Worm (Caenorhabditis elegans) whole organism, young adult: ENCODE data around the gene uso-1.
A peak's percentile ranks its signal among the peaks of the same experiment; 100 is the strongest.

Experiments used
- B0019.2 ChIP-seq: fragments of 200-800 bp; sonication (Bioruptor generic); conservative IDR thresholded peaks from 2 replicates; pipeline ENCODE4 v1.3.6; 2022; ENCODE audit warnings: missing genetic modification reagents, missing genetic modification characterization, missing compliant biosample characterization
- F33H1.4 ChIP-seq: fragments of 200-800 bp; sonication (Bioruptor generic); IDR thresholded peaks from 2 replicates; pipeline ENCODE4 v1.3.6; 2022; ENCODE audit warnings: missing genetic modification reagents, missing genetic modification characterization, missing compliant biosample characterization
- F37B4.10 ChIP-seq: fragments of 200-800 bp; sonication (Bioruptor generic); IDR thresholded peaks from 2 replicates; pipeline ENCODE4 v1.3.6; 2022; ENCODE audit warnings: missing genetic modification characterization, missing compliant biosample characterization
- K11D2.4 ChIP-seq: fragments of 200-800 bp; sonication (Bioruptor generic); IDR thresholded peaks from 2 replicates; pipeline ENCODE4 v1.3.6; 2022; ENCODE audit warnings: missing genetic modification reagents, missing genetic modification characterization, missing compliant biosample characterization
- K12H6.12 ChIP-seq: fragments of 200-800 bp; sonication (Bioruptor generic); optimal IDR thresholded peaks from 2 replicates; lab custom pipeline; 2018; ENCODE audit warnings: mild to moderate bottlenecking, missing genetic modification characterization, missing compliant biosample characterization
- T07F8.4 ChIP-seq: sonication (generic microtip); optimal IDR thresholded peaks from 2 replicates; lab custom pipeline; 2016; ENCODE audit warnings: mild to moderate bottlenecking, missing genetic modification characterization, moderate library complexity, missing compliant biosample characterization
- Y53G8AR.9 ChIP-seq: fragments of 200-800 bp; sonication (Bioruptor generic); conservative IDR thresholded peaks from 2 replicates; pipeline ENCODE4 v1.3.6; 2022; ENCODE audit warnings: missing genetic modification reagents, missing genetic modification characterization, missing compliant biosample characterization
- Y56A3A.18 ChIP-seq: fragments of 200-800 bp; sonication (Bioruptor generic); IDR thresholded peaks from 2 replicates; pipeline ENCODE4 v1.3.6; 2022; ENCODE audit warnings: missing genetic modification reagents, missing genetic modification characterization, missing compliant biosample characterization
- ama-1 ChIP-seq, 3 experiments: fragments of 150-350 bp in 1 of 3; sonication (generic microtip) in 2 of 3; optimal IDR thresholded peaks; 2 replicates each; lab custom pipeline; 2014 to 2018; ENCODE audit warnings: missing biosample characterization in 2 of 3, missing genetic modification characterization in 2 of 3, missing genetic modification reagents in 2 of 3
- bed-1 ChIP-seq: fragments of 200-800 bp; sonication (Bioruptor generic); IDR thresholded peaks from 2 replicates; pipeline ENCODE4 v1.3.6; 2022; ENCODE audit warnings: missing genetic modification reagents, missing genetic modification characterization, missing compliant biosample characterization
- ccch-3 ChIP-seq: fragments of 200-800 bp; sonication (Bioruptor generic); optimal IDR thresholded peaks from 2 replicates; lab custom pipeline; 2018; ENCODE audit warnings: mild to moderate bottlenecking, missing genetic modification characterization, missing compliant biosample characterization
- ceh-58 ChIP-seq: fragments of 200-800 bp; sonication (Bioruptor generic); IDR thresholded peaks from 2 replicates; pipeline ENCODE4 v1.3.6; 2022; ENCODE audit warnings: missing genetic modification characterization, missing compliant biosample characterization
- ceh-79 ChIP-seq: sonication (generic microtip); optimal IDR thresholded peaks from 2 replicates; lab custom pipeline; 2017; ENCODE audit warnings: mild to moderate bottlenecking, missing genetic modification characterization, missing compliant biosample characterization
- ceh-91 ChIP-seq: fragments of 200-800 bp; sonication (Bioruptor generic); IDR thresholded peaks from 2 replicates; pipeline ENCODE4 v1.3.6; 2022; ENCODE audit warnings: missing genetic modification reagents, missing genetic modification characterization, missing compliant biosample characterization
- chd-7 ChIP-seq: sonication (generic microtip); optimal IDR thresholded peaks from 2 replicates; lab custom pipeline; 2016; ENCODE audit warnings: mild to moderate bottlenecking, missing genetic modification characterization, moderate library complexity, missing compliant biosample characterization
- dpl-1 ChIP-seq: fragments of 150-350 bp; optimal IDR thresholded peaks from 2 replicates; lab custom pipeline; 2014; ENCODE audit warnings: missing biosample characterization, missing genetic modification reagents, missing genetic modification characterization
- efl-1 ChIP-seq: fragments of 150-350 bp; optimal IDR thresholded peaks from 2 replicates; lab custom pipeline; 2014; ENCODE audit warnings: missing biosample characterization, missing genetic modification reagents, missing genetic modification characterization
- egl-44 ChIP-seq: fragments of 200-800 bp; sonication (Bioruptor generic); IDR thresholded peaks from 2 replicates; pipeline ENCODE4 v1.3.6; 2022; ENCODE audit warnings: missing genetic modification reagents, missing genetic modification characterization, missing compliant biosample characterization
- ets-4 ChIP-seq: fragments of 200-800 bp; sonication (Bioruptor generic); optimal IDR thresholded peaks from 2 replicates; lab custom pipeline; 2018; ENCODE audit warnings: mild to moderate bottlenecking, missing genetic modification characterization, missing compliant biosample characterization
- hlh-12 ChIP-seq: sonication (generic microtip); optimal IDR thresholded peaks from 2 replicates; lab custom pipeline; 2016; ENCODE audit warnings: missing genetic modification characterization, missing compliant biosample characterization
- hmg-1.2 ChIP-seq: fragments of 200-800 bp; sonication (Bioruptor generic); IDR thresholded peaks from 2 replicates; pipeline ENCODE4 v1.3.6; 2022; ENCODE audit warnings: missing genetic modification reagents, missing genetic modification characterization, missing compliant biosample characterization
- hsf-1 ChIP-seq: fragments of 200-800 bp; sonication (Bioruptor generic); IDR thresholded peaks from 2 replicates; pipeline ENCODE4 v1.3.6; 2022; ENCODE audit warnings: missing genetic modification reagents, missing genetic modification characterization, missing compliant biosample characterization
- lag-1 ChIP-seq: fragments of 200-800 bp; sonication (Bioruptor generic); IDR thresholded peaks from 2 replicates; pipeline ENCODE4 v1.3.6; 2022; ENCODE audit warnings: missing genetic modification reagents, missing genetic modification characterization, missing compliant biosample characterization
- let-607 ChIP-seq, 2 experiments: fragments of 200-800 bp in 1 of 2; sonication (Bioruptor generic) in 1 of 2; sonication (generic microtip) in 1 of 2; optimal IDR thresholded peaks; 2 replicates each; lab custom pipeline; 2016 to 2018; ENCODE audit warnings: mild to moderate bottlenecking in 2 of 2, missing compliant biosample characterization in 2 of 2, missing genetic modification characterization in 2 of 2, moderate library complexity in 2 of 2, missing genotype in 1 of 2
- lin-26 ChIP-seq: fragments of 200-800 bp; sonication (Bioruptor generic); IDR thresholded peaks from 2 replicates; pipeline ENCODE4 v1.3.6; 2022; ENCODE audit warnings: missing genetic modification reagents, missing genetic modification characterization, missing compliant biosample characterization
- lin-40 ChIP-seq: sonication (generic microtip); optimal IDR thresholded peaks from 2 replicates; lab custom pipeline; 2016; ENCODE audit warnings: missing genetic modification characterization, mild to moderate bottlenecking, missing compliant biosample characterization, missing genotype, missing genetic modification reagents
- lsl-1 ChIP-seq: fragments of 200-800 bp; sonication (Bioruptor generic); optimal IDR thresholded peaks from 2 replicates; lab custom pipeline; 2018; ENCODE audit warnings: mild to moderate bottlenecking, missing genetic modification characterization, moderate library complexity, missing compliant biosample characterization
- madf-6 ChIP-seq: fragments of 200-800 bp; sonication (Bioruptor generic); IDR thresholded peaks from 2 replicates; pipeline ENCODE4 v1.3.6; 2022; ENCODE audit warnings: missing genetic modification reagents, missing genetic modification characterization, missing compliant biosample characterization
- madf-8 ChIP-seq: fragments of 200-800 bp; sonication (Bioruptor generic); conservative IDR thresholded peaks from 2 replicates; pipeline ENCODE4 v1.3.6; 2022; ENCODE audit warnings: missing genetic modification reagents, missing genetic modification characterization, missing compliant biosample characterization
- mes-4 ChIP-seq: sonication (generic microtip); optimal IDR thresholded peaks from 2 replicates; lab custom pipeline; 2016; ENCODE audit warnings: missing genotype, missing genetic modification characterization, missing compliant biosample characterization
- nfyb-1 ChIP-seq: fragments of 200-800 bp; sonication (Bioruptor generic); IDR thresholded peaks from 2 replicates; pipeline ENCODE4 v1.3.6; 2022; ENCODE audit warnings: missing genetic modification reagents, missing genetic modification characterization, missing compliant biosample characterization
- nhr-179 ChIP-seq: sonication (generic microtip); optimal IDR thresholded peaks from 2 replicates; lab custom pipeline; 2016; ENCODE audit warnings: mild to moderate bottlenecking, missing genetic modification characterization, missing compliant biosample characterization
- nhr-80 ChIP-seq: sonication (generic microtip); optimal IDR thresholded peaks from 2 replicates; lab custom pipeline; 2016; ENCODE audit warnings: missing genetic modification characterization, missing compliant biosample characterization
- snpc-1.3 ChIP-seq: sonication (generic microtip); optimal IDR thresholded peaks from 2 replicates; lab custom pipeline; 2017; ENCODE audit warnings: missing genetic modification characterization, mild to moderate bottlenecking, missing compliant biosample characterization, antibody characterized with exemption, moderate library complexity, missing genotype, missing genetic modification reagents; ENCODE audit not compliant: insufficient read depth
- snpc-4 ChIP-seq, 5 experiments: fragments of 150-350 bp in 1 of 5; sonication (generic microtip) in 4 of 5; optimal IDR thresholded peaks; 2 replicates each; lab custom pipeline; 2014 to 2018; ENCODE audit warnings: missing genetic modification characterization in 5 of 5, missing biosample characterization in 3 of 5, antibody characterized with exemption in 2 of 5, mild to moderate bottlenecking in 2 of 5, missing compliant biosample characterization in 2 of 5, missing genotype in 2 of 5, moderate library complexity in 2 of 5, missing genetic modification reagents in 1 of 5
- tbx-9 ChIP-seq: sonication (generic microtip); optimal IDR thresholded peaks from 2 replicates; lab custom pipeline; 2016; ENCODE audit warnings: borderline replicate concordance, missing genetic modification characterization, inconsistent platforms, missing compliant biosample characterization
- ztf-18 ChIP-seq: sonication (generic microtip); optimal IDR thresholded peaks from 2 replicates; lab custom pipeline; 2016; ENCODE audit warnings: missing genotype, mild to moderate bottlenecking, missing genetic modification characterization, missing compliant biosample characterization
- ztf-25 ChIP-seq: fragments of 200-800 bp; sonication (Bioruptor generic); IDR thresholded peaks from 2 replicates; pipeline ENCODE4 v1.3.6; 2022; ENCODE audit warnings: missing genetic modification reagents, missing genetic modification characterization, missing compliant biosample characterization
- ztf-6 ChIP-seq: fragments of 200-800 bp; sonication (Bioruptor generic); IDR thresholded peaks from 2 replicates; pipeline ENCODE4 v1.3.6; 2022; ENCODE audit warnings: missing genetic modification reagents, missing genetic modification characterization, missing compliant biosample characterization

Gene uso-1

DNA sequence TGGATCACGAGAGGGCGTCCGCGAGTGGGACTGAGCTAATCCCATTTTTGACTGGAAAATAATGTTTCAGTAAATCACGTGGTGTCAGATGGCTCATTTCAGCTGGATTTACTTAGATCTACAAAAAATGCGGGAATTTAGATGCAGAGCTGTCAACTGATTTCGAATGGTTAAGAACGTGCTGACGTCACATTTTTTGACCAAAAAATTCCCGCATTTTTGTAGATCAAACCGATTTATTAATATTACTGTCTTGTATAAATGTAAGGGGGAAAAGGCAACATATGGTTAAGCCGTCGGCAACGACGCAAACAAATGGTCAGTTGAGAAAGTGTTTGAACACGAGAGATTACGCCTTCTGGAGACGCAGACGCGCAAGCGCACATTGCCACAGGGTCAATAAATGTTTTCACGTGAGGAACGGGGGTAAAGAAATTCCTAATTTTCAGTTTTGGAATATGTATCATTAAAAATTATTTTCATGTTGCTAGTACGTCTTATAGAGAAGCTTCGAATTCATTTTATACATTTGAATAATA is 41.7 kb downstream of the uso-1 start, which contains the start of gene gcl-1:
Gene gcl-1, minus strand, starts transcription at position 51 of the 539 bp plus-strand sequence.
- peak; percentile 28; the same call in 1 of the 2 replicates for TF ChIP-seq hmg-1.2 (GFP tag; lab: Robert Waterston, UW)
- no peak for TF ChIP-seq K12H6.12
- TF ChIP-seq, all 124 proteins: peak for 1

DNA sequence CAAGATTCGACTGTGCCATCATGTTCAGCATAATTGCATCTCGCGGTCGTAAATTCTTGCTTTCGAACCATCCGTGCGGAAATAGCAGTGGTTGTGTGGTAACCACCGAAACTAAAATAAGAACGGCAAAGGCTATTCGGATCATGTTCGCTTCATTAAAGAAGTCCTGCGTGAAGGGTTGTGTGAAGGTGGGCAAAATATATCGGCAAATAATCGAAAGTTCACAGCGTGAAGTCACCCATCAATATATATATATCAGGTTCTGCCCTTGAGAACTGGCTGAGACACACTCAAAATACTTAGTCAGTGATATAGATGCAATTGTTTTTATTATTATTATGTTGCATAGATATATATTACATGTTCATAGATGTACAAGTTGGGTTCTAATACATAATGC is 46.6 kb downstream of the uso-1 start, which contains the start of gene Y62E10A.19:
Gene Y62E10A.19, minus strand, starts transcription at position 289 of the 400 bp plus-strand sequence.
- TF ChIP-seq ztf-18 (tag; lab: Kevin White, UChicago): no peak
- no peak for TF ChIP-seq madf-8 (GFP tag; lab: Robert Waterston, UW)
- TF ChIP-seq ets-4 (GFP tag; lab: Kevin White, UChicago): no peak
- no peak for TF ChIP-seq hsf-1 (GFP tag; lab: Robert Waterston, UW)
- no peak for TF ChIP-seq F37B4.10 (GFP tag; lab: Robert Waterston, UW)

DNA sequence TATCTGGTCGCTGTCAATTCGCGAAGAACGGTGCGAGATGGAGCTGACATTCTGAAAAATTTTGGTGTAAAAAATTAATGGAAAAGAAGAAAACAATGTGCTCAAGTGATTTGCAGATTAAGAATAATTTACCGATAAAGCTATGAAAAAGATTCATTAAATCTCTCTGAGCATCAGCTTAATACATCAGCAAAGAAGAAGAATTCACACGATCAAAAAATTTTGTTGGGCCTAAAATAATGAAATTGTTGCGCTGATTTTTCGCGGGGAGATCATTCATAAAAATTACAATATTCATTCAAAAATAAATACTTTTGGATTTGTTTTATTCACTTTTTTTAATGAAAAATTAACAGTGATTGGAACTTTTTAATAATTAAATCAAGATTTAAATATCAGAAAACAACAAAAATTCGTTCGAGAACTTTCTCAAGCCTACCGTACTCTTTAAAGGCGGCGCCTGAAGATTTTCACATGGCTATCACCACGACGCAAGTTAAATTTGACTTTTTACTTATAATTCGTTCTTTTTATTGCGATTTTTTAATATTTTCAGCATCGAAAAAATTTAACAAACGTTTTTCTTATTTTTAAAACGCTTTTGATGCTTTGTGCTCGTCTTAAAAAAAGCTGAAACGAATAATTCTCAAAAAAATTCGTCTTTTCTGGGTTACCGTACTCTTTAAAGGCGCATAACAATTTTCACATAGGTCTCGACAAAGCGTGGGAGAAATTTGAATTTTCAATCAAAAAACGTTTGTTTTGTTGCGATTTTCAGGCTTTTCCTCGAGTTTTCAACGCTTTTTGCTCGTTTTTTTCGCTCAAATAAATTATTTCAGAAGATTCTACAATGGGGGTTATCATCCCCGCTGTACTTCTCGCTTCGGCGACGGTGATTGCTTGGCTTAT is 53.9 kb downstream of the uso-1 start, which contains the start of the genes memi-2 and cyp-31A5:
Gene memi-2, minus strand, starts transcription at position 51 of the 909 bp plus-strand sequence.
Gene cyp-31A5, plus strand, starts transcription at position 834 of the 909 bp plus-strand sequence.
- TF ChIP-seq mes-4 (no peak), lsl-1 (GFP tag; lab: Kevin White, UChicago) (peak; percentile 81), hsf-1 (GFP tag; lab: Robert Waterston, UW) (peak; percentile 89), madf-6 (GFP tag; lab: Robert Waterston, UW) (peak; percentile 66), lin-26 (no peak), K11D2.4 (no peak), ama-1 (optimal IDR thresholded peaks at IDR 0.05; lab: Kevin White, UChicago) (no peak), ama-1 (GFP tag; optimal IDR thresholded peaks at IDR 0.05; lab: Kevin White, UChicago) (no peak), F33H1.4 (GFP tag; lab: Robert Waterston, UW) (peak; percentile 59), ceh-58 (GFP tag; lab: Robert Waterston, UW) (no peak), snpc-4 (GFP tag; optimal IDR thresholded peaks at IDR 0.05; lab: Kevin White, UChicago) (no peak), snpc-4 (tag; optimal IDR thresholded peaks at IDR 0.05; lab: Kevin White, UChicago) (peak in 1 of 4 experiments; percentile 36), ceh-91 (0 out of 2 replicates have a peak, but pooled peaks have one; percentile 32), ztf-6 (no peak), snpc-1.3 (peak; percentile 17), efl-1 (GFP tag; lab: Kevin White, UChicago) (peak; percentile 64)

DNA sequence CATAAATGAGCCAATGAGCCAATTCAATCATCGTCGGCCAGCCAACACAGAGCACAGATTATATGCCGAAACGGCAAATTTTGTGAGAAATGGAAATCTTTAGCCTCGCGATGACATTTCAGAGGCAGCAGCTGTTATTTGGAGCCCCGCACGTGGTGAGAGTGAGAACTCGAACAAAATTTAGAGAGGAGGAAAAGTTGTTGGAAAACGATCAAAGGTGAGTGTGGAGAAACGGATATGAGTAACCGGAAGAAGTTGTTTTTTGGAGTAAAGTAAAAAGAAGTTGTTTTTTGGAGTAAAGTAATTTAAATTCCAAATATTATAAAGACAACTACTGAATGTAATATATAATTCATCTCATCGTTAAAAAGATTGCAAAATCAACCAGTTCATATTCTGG is 55.9 kb downstream of the uso-1 start, which contains the start of gene Y62E10A.13:
Gene Y62E10A.13, minus strand, starts transcription at position 326 of the 400 bp plus-strand sequence.
- TF ChIP-seq ama-1 (optimal IDR thresholded peaks at IDR 0.05; lab: Kevin White, UChicago): no peak
- TF ChIP-seq ama-1 (GFP tag; optimal IDR thresholded peaks at IDR 0.05; lab: Kevin White, UChicago): no peak
- no peak for TF ChIP-seq Y56A3A.18 (GFP tag; lab: Robert Waterston, UW)
- TF ChIP-seq lin-40 (tag; lab: Kevin White, UChicago): no peak
- no peak for TF ChIP-seq nhr-179
- TF ChIP-seq egl-44 (GFP tag; lab: Robert Waterston, UW): no peak
- TF ChIP-seq F37B4.10 (GFP tag; lab: Robert Waterston, UW): no peak
- TF ChIP-seq nfyb-1 (GFP tag; lab: Robert Waterston, UW): no peak
- no peak for TF ChIP-seq T07F8.4 (tag; lab: Kevin White, UChicago)
- peak; percentile 43; the same call in 1 of the 2 replicates for TF ChIP-seq Y53G8AR.9 (GFP tag; lab: Robert Waterston, UW)
- no peak for TF ChIP-seq ztf-25 (GFP tag; lab: Robert Waterston, UW)
- TF ChIP-seq hlh-12 (tag; lab: Kevin White, UChicago): no peak
- TF ChIP-seq bed-1 (GFP tag; lab: Robert Waterston, UW): 0 out of 2 replicates have a peak, but pooled peaks have one; percentile 34
- no peak for TF ChIP-seq let-607 (tag; optimal IDR thresholded peaks at IDR 0.05; lab: Kevin White, UChicago)
- no peak for TF ChIP-seq hmg-1.2 (GFP tag; lab: Robert Waterston, UW)
- TF ChIP-seq B0019.2 (GFP tag; lab: Robert Waterston, UW): no peak
- no peak for TF ChIP-seq ccch-3 (GFP tag; lab: Kevin White, UChicago)
- no peak for TF ChIP-seq dpl-1 (GFP tag; lab: Kevin White, UChicago)
- TF ChIP-seq ceh-79 (tag; lab: Kevin White, UChicago): peak; percentile 39
- TF ChIP-seq chd-7 (tag; lab: Kevin White, UChicago): peak; percentile 50
- TF ChIP-seq lag-1 (GFP tag; lab: Robert Waterston, UW): no peak
- no peak for TF ChIP-seq nhr-80 (tag; lab: Kevin White, UChicago)
- no peak for TF ChIP-seq tbx-9 (tag; lab: Kevin White, UChicago)
